Fruit fly (Drosophila melanogaster): ENCODE results near the gene tHMG2.

tHMG2 gene

DNA sequence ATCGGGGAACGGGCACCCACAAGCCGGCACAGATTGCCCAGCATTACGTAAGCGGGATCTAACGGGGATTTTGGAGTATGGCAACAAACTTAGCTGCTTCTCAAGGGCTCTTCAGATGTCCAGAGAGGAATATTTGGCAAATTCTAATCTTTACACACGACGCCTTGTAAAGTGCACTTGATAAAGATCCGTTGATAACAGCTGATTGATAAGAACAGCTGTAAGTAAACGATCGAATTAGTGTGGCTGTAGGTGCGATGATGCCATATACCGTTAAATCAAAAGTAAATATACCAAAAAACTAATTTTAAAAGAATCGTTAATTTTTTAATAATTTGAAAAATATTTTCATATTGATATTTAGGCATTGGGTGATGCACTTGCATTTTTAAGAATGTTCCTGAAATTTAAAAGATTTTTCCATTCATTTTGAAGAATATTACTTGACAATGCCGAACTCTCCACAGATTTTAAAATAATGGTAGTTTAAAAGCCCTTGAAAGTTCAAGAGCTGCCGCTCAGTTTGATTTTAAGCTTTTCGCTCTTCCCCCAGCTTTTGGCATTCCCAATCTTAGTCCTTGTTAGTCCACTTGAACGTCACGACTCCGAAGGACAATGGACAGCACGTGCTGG lies 24.7 kb upstream of the tHMG2 start, which contains the start of the genes CG5377 and Nrx-1:
TSS of gene CG5377 (minus strand) at position 219 of the 633 bp plus-strand sequence.
TSS of gene Nrx-1 (plus strand) at position 574 of the 633 bp plus-strand sequence.
- TF ChIP-seq vri (GFP tag; optimal IDR thresholded peaks at IDR 0.05): peak; percentile 43
- peak; percentile 67 for TF ChIP-seq svp (GFP tag)
- no peak for TF ChIP-seq CG31627 (GFP tag; optimal IDR thresholded peaks at IDR 0.05)

DNA sequence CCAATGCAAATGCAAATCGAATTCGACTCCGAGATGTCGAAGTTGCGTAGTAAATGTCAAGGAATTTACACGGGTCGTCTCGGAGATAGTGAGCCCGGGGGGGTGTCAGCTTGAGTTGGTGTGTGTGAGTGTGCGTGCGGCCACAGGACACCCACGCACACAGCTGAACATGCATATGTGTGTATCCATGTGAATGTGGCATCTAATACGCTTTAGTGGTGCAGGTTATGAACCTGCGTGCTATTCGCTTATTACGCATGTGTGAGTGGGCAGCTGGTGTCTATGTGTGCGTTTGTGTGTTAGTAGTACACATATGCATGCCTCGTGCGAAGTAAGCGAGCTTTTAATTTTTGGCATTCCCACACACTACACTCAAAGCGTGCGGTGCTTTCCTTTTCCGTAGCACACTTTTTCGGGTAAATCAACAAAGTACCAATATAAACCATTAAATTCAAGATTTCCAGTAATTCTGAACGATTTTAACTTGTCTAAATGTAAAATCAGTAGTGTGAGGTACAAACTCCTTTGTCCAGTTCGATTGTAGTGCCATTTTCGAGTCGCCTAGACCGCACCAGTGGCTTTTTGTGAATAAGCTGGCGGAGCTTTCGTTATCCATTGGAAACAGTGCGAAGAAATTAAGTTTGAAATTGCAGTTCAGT lies 23.8 kb upstream of the tHMG2 start:
- TF ChIP-seq CG6854 (GFP tag; optimal IDR thresholded peaks at IDR 0.05) (no peak), Ets21C (GFP tag; optimal IDR thresholded peaks at IDR 0.05) (peak; percentile 39), CG11294 (GFP tag; IDR thresholded peaks at IDR 0.05) (peak; percentile 65), Sox15 (GFP tag; optimal IDR thresholded peaks at IDR 0.05) (peak; percentile 43), svp (GFP tag) (peak; percentile 85), topi (GFP tag; optimal IDR thresholded peaks at IDR 0.05) (peak; percentile 65), Sox102F (GFP tag; optimal IDR thresholded peaks at IDR 0.05) (peak; percentile 70), CG4318 (GFP tag; optimal IDR thresholded peaks at IDR 0.05) (no peak), Eip93F (GFP tag; optimal IDR thresholded peaks at IDR 0.05) (peak; percentile 5), esn (GFP tag; optimal IDR thresholded peaks at IDR 0.05) (no peak), eg (GFP tag; IDR thresholded peaks at IDR 0.05) (peak; percentile 68; the same call in 2 of the 3 replicates), CG31627 (GFP tag; optimal IDR thresholded peaks at IDR 0.05) (peak; percentile 69), CG34406 (GFP tag; optimal IDR thresholded peaks at IDR 0.05) (peak; percentile 57), net (GFP tag; optimal IDR thresholded peaks at IDR 0.05) (peak; percentile 60), CG3919 (GFP tag; optimal IDR thresholded peaks at IDR 0.05) (peak; percentile 67), Sox14 (GFP tag; optimal IDR thresholded peaks at IDR 0.05) (peak; percentile 68), CG10631 (GFP tag; optimal IDR thresholded peaks at IDR 0.05) (peak; percentile 61), CG6808 (GFP tag; optimal IDR thresholded peaks at IDR 0.05) (peak; percentile 57), dac (GFP tag; optimal IDR thresholded peaks at IDR 0.05) (peak; percentile 47), Hr38 (GFP tag; optimal IDR thresholded peaks at IDR 0.05) (no peak), CG3032 (tag; optimal IDR thresholded peaks at IDR 0.05) (peak; percentile 73), Blimp-1 (GFP tag; optimal IDR thresholded peaks at IDR 0.05) (no peak), CG15336 (GFP tag; IDR thresholded peaks at IDR 0.05) (peak; percentile 76), CG6792 (GFP tag; optimal IDR thresholded peaks at IDR 0.05) (peak; percentile 66), CG32006 (GFP tag; optimal IDR thresholded peaks at IDR 0.05) (peak; percentile 74), CG7368 (GFP tag; optimal IDR thresholded peaks at IDR 0.05) (peak; percentile 66), dsx (GFP tag; optimal IDR thresholded peaks at IDR 0.05; ENCODE audit: poor library complexity, severe bottlenecking) (no peak), CG8119 (GFP tag; IDR thresholded peaks at IDR 0.05) (peak; percentile 79), CG1621 (tag; optimal IDR thresholded peaks at IDR 0.05) (no peak), achi (GFP tag; optimal IDR thresholded peaks at IDR 0.05) (peak; percentile 66), CG11902 (GFP tag; optimal IDR thresholded peaks at IDR 0.05) (peak; percentile 33), CG10669 (GFP tag; optimal IDR thresholded peaks at IDR 0.05) (no peak), Lpt (GFP tag; optimal IDR thresholded peaks at IDR 0.05) (no peak), Hr4 (GFP tag; optimal IDR thresholded peaks at IDR 0.05) (peak; percentile 75), lz (GFP tag; optimal IDR thresholded peaks at IDR 0.05) (peak; percentile 72), fd85E (GFP tag; optimal IDR thresholded peaks at IDR 0.05) (no peak), CG9139 (GFP tag; optimal IDR thresholded peaks at IDR 0.05) (no peak), Eip78C (GFP tag) (peak; percentile 86), ss (GFP tag; optimal IDR thresholded peaks at IDR 0.05) (peak in 1 of 2 experiments; percentile 71), Met (GFP tag; optimal IDR thresholded peaks at IDR 0.05) (peak; percentile 69), Gug (GFP tag; IDR thresholded peaks at IDR 0.05) (peak; percentile 60), cyc (GFP tag; optimal IDR thresholded peaks at IDR 0.05) (peak; percentile 69), salr (GFP tag; optimal IDR thresholded peaks at IDR 0.05) (peak in 1 of 2 experiments; percentile 59), Hr39 (GFP tag; optimal IDR thresholded peaks at IDR 0.05) (peak; percentile 63), Smox (GFP tag; optimal IDR thresholded peaks at IDR 0.05) (peak; percentile 61), CG8632 (GFP tag; optimal IDR thresholded peaks at IDR 0.05) (peak; percentile 33), CG6163 (GFP tag; IDR thresholded peaks at IDR 0.05) (peak; percentile 77)

All from whole organism, prepupa.